Worm (Caenorhabditis elegans) whole organism, young adult: Measurements from ENCODE around the gene C28G1.2.

Source experiments
- B0035.1 ChIP-seq: sonication (generic microtip); optimal IDR thresholded peaks from 2 replicates; lab custom pipeline; 2016; ENCODE audit warnings: missing genetic modification characterization, mild to moderate bottlenecking, missing compliant biosample characterization, missing genotype, missing genetic modification reagents
- B0261.1 ChIP-seq: sonication (generic microtip); optimal IDR thresholded peaks from 2 replicates; lab custom pipeline; 2016; ENCODE audit warnings: mild to moderate bottlenecking, missing genetic modification characterization, moderate library complexity, missing compliant biosample characterization
- B0336.3 ChIP-seq: fragments of 200-800 bp; sonication (Bioruptor generic); IDR thresholded peaks from 2 replicates; pipeline ENCODE4 v1.3.6; 2022; ENCODE audit warnings: missing genetic modification characterization, missing compliant biosample characterization
- D2030.7 ChIP-seq: fragments of 200-800 bp; sonication (Bioruptor generic); IDR thresholded peaks from 2 replicates; pipeline ENCODE4 v1.3.6; 2022; ENCODE audit warnings: missing genetic modification reagents, missing genetic modification characterization, missing compliant biosample characterization
- F10E7.11 ChIP-seq: sonication (generic microtip); optimal IDR thresholded peaks from 2 replicates; lab custom pipeline; 2017; ENCODE audit warnings: mild to moderate bottlenecking, missing genetic modification characterization, moderate library complexity, missing compliant biosample characterization
- F39B2.1 ChIP-seq: fragments of 200-800 bp; sonication (Bioruptor generic); IDR thresholded peaks from 2 replicates; pipeline ENCODE4 v1.3.6; 2022; ENCODE audit warnings: missing genetic modification reagents, missing genetic modification characterization, missing compliant biosample characterization
- F49E8.2 ChIP-seq: sonication (generic microtip); optimal IDR thresholded peaks from 3 replicates; lab custom pipeline; 2017; ENCODE audit warnings: missing genetic modification characterization, mild to moderate bottlenecking, missing compliant biosample characterization, antibody characterized with exemption, moderate library complexity; ENCODE audit not compliant: insufficient read depth
- K12H6.12 ChIP-seq: fragments of 200-800 bp; sonication (Bioruptor generic); optimal IDR thresholded peaks from 2 replicates; lab custom pipeline; 2018; ENCODE audit warnings: mild to moderate bottlenecking, missing genetic modification characterization, missing compliant biosample characterization
- T26A5.8 ChIP-seq: sonication (generic microtip); optimal IDR thresholded peaks from 2 replicates; lab custom pipeline; 2016; ENCODE audit warnings: missing genetic modification characterization, missing compliant biosample characterization
- Y53G8AR.9 ChIP-seq: fragments of 200-800 bp; sonication (Bioruptor generic); conservative IDR thresholded peaks from 2 replicates; pipeline ENCODE4 v1.3.6; 2022; ENCODE audit warnings: missing genetic modification reagents, missing genetic modification characterization, missing compliant biosample characterization
- Y79H2A.3 ChIP-seq: fragments of 200-800 bp; sonication (Bioruptor generic); conservative IDR thresholded peaks from 2 replicates; pipeline ENCODE4 v1.3.6; 2022; ENCODE audit warnings: missing genetic modification reagents, missing genetic modification characterization, missing compliant biosample characterization
- Y95B8A.8 ChIP-seq: fragments of 200-800 bp; sonication (Bioruptor generic); IDR thresholded peaks from 2 replicates; pipeline ENCODE4 v1.3.6; 2022; ENCODE audit warnings: missing genetic modification reagents, missing genetic modification characterization, missing compliant biosample characterization
- ZK185.1 ChIP-seq: sonication (generic microtip); optimal IDR thresholded peaks from 2 replicates; lab custom pipeline; 2016; ENCODE audit warnings: mild to moderate bottlenecking, missing genetic modification characterization, missing compliant biosample characterization; ENCODE audit not compliant: poor library complexity, severe bottlenecking
- akir-1 ChIP-seq: fragments of 200-800 bp; sonication (Bioruptor generic); optimal IDR thresholded peaks from 2 replicates; lab custom pipeline; 2018; ENCODE audit warnings: mild to moderate bottlenecking, missing genetic modification characterization, moderate library complexity, missing compliant biosample characterization
- athp-1 ChIP-seq: sonication (generic microtip); optimal IDR thresholded peaks from 2 replicates; lab custom pipeline; 2017; ENCODE audit warnings: mild to moderate bottlenecking, missing genetic modification characterization, missing compliant biosample characterization
- bed-2 ChIP-seq: fragments of 200-800 bp; sonication (Bioruptor generic); IDR thresholded peaks from 2 replicates; pipeline ENCODE4 v1.3.6; 2022; ENCODE audit warnings: missing genetic modification reagents, missing genetic modification characterization, missing compliant biosample characterization
- ceh-27 ChIP-seq: fragments of 200-800 bp; sonication (Bioruptor generic); optimal IDR thresholded peaks from 2 replicates; lab custom pipeline; 2018; ENCODE audit warnings: mild to moderate bottlenecking, missing genetic modification characterization, moderate library complexity, missing compliant biosample characterization
- ceh-58 ChIP-seq: fragments of 200-800 bp; sonication (Bioruptor generic); IDR thresholded peaks from 2 replicates; pipeline ENCODE4 v1.3.6; 2022; ENCODE audit warnings: missing genetic modification characterization, missing compliant biosample characterization
- chd-7 ChIP-seq: sonication (generic microtip); optimal IDR thresholded peaks from 2 replicates; lab custom pipeline; 2016; ENCODE audit warnings: mild to moderate bottlenecking, missing genetic modification characterization, moderate library complexity, missing compliant biosample characterization
- die-1 ChIP-seq: sonication (generic microtip); optimal IDR thresholded peaks from 2 replicates; lab custom pipeline; 2016; ENCODE audit warnings: missing genotype, mild to moderate bottlenecking, missing genetic modification characterization, missing compliant biosample characterization
- dox-1 ChIP-seq: fragments of 200-800 bp; sonication (Bioruptor generic); IDR thresholded peaks from 2 replicates; pipeline ENCODE4 v1.3.6; 2022; ENCODE audit warnings: missing genetic modification reagents, missing genetic modification characterization, missing compliant biosample characterization
- dpff-1 ChIP-seq: sonication (generic microtip); optimal IDR thresholded peaks from 2 replicates; lab custom pipeline; 2017; ENCODE audit warnings: mild to moderate bottlenecking, missing genetic modification characterization, missing compliant biosample characterization
- dpl-1 ChIP-seq: fragments of 150-350 bp; optimal IDR thresholded peaks from 2 replicates; lab custom pipeline; 2014; ENCODE audit warnings: missing biosample characterization, missing genetic modification reagents, missing genetic modification characterization
- fkh-3 ChIP-seq: sonication (generic microtip); optimal IDR thresholded peaks from 2 replicates; lab custom pipeline; 2016; ENCODE audit warnings: mild to moderate bottlenecking, missing genetic modification characterization, missing compliant biosample characterization
- hmg-1.2 ChIP-seq: fragments of 200-800 bp; sonication (Bioruptor generic); IDR thresholded peaks from 2 replicates; pipeline ENCODE4 v1.3.6; 2022; ENCODE audit warnings: missing genetic modification reagents, missing genetic modification characterization, missing compliant biosample characterization
- lin-26 ChIP-seq: fragments of 200-800 bp; sonication (Bioruptor generic); IDR thresholded peaks from 2 replicates; pipeline ENCODE4 v1.3.6; 2022; ENCODE audit warnings: missing genetic modification reagents, missing genetic modification characterization, missing compliant biosample characterization
- nhr-120 ChIP-seq: fragments of 200-800 bp; sonication (Bioruptor generic); IDR thresholded peaks from 2 replicates; pipeline ENCODE4 v1.3.6; 2022; ENCODE audit warnings: missing genetic modification characterization, missing compliant biosample characterization
- nhr-179 ChIP-seq: sonication (generic microtip); optimal IDR thresholded peaks from 2 replicates; lab custom pipeline; 2016; ENCODE audit warnings: mild to moderate bottlenecking, missing genetic modification characterization, missing compliant biosample characterization
- pbrm-1 ChIP-seq: fragments of 200-800 bp; sonication (Bioruptor generic); IDR thresholded peaks from 2 replicates; pipeline ENCODE4 v1.3.6; 2022; ENCODE audit warnings: missing genetic modification reagents, missing genetic modification characterization, missing compliant biosample characterization
- repo-1 ChIP-seq: sonication (generic microtip); optimal IDR thresholded peaks from 2 replicates; lab custom pipeline; 2017; ENCODE audit warnings: mild to moderate bottlenecking, missing genetic modification characterization, missing compliant biosample characterization
- sea-2 ChIP-seq: fragments of 200-800 bp; sonication (Bioruptor generic); IDR thresholded peaks from 2 replicates; pipeline ENCODE4 v1.3.6; 2022; ENCODE audit warnings: missing genetic modification characterization, missing compliant biosample characterization
- tbp1 ChIP-seq: fragments of 200-800 bp; sonication (Bioruptor generic); optimal IDR thresholded peaks from 2 replicates; lab custom pipeline; 2018; ENCODE audit warnings: mild to moderate bottlenecking, missing genetic modification characterization, missing compliant biosample characterization
- tlf-1 ChIP-seq: fragments of 200-800 bp; sonication (Bioruptor generic); optimal IDR thresholded peaks from 2 replicates; lab custom pipeline; 2018; ENCODE audit warnings: mild to moderate bottlenecking, missing genetic modification characterization, missing compliant biosample characterization
- zim-3 ChIP-seq: sonication (generic microtip); optimal IDR thresholded peaks from 2 replicates; lab custom pipeline; 2017; ENCODE audit warnings: mild to moderate bottlenecking, missing genetic modification characterization, moderate library complexity, missing compliant biosample characterization

The C28G1.2 gene

ce11 chrX:8854409-8854808 is 18.6 kb downstream of the C28G1.2 start:
- TF ChIP-seq ceh-27 (GFP tag; lab: Kevin White, UChicago) (no peak), Y95B8A.8 (GFP tag; lab: Robert Waterston, UW) (no peak), lin-26 (GFP tag; lab: Robert Waterston, UW) (no peak), dox-1 (GFP tag; lab: Robert Waterston, UW) (no peak), bed-2 (GFP tag; lab: Robert Waterston, UW) (no peak), sea-2 (GFP tag; lab: Robert Waterston, UW) (no peak), repo-1 (tag; lab: Kevin White, UChicago) (no peak), Y53G8AR.9 (GFP tag; lab: Robert Waterston, UW) (no peak)

ce11 chrX:8857904-8858612 is 22.2 kb downstream of the C28G1.2 start, which contains the start of gene C06E2.5:
Gene C06E2.5, minus strand, starts transcription at chrX:8857954.
- no peak for TF ChIP-seq tlf-1 (GFP tag; lab: Kevin White, UChicago)
- no peak for TF ChIP-seq die-1 (tag; lab: Kevin White, UChicago)
- no peak for TF ChIP-seq dox-1 (GFP tag; lab: Robert Waterston, UW)
- TF ChIP-seq B0035.1 (tag; lab: Kevin White, UChicago), result no peak
- TF ChIP-seq nhr-120 (GFP tag; lab: Robert Waterston, UW), result no peak
- no peak for TF ChIP-seq chd-7
- no peak for TF ChIP-seq akir-1 (GFP tag; lab: Kevin White, UChicago)
- TF ChIP-seq, all 124 proteins: peak for 0

- TF ChIP-seq nhr-179 (tag; lab: Kevin White, UChicago), result no peak
- no peak for TF ChIP-seq pbrm-1
- no peak for TF ChIP-seq athp-1
- no peak for TF ChIP-seq dpff-1 (tag; lab: Kevin White, UChicago)
- TF ChIP-seq fkh-3 (tag; lab: Kevin White, UChicago), result no peak
Observed at ce11 chrX:8859538-8859937, 23.7 kb downstream of the C28G1.2 start.

ce11 chrX:8860958-8861357 is 25.1 kb downstream of the C28G1.2 start, which contains the start of gene C06E2.9:
Gene C06E2.9, plus strand, starts transcription at chrX:8861258.
- TF ChIP-seq sea-2 (GFP tag; lab: Robert Waterston, UW) (no peak), F39B2.1 (GFP tag; lab: Robert Waterston, UW) (no peak), K12H6.12 (no peak)

ce11 chrX:8866563-8866962 is 30.7 kb downstream of the C28G1.2 start, which contains the start of gene ins-9:
Gene ins-9, minus strand, starts transcription at chrX:8866663.
- TF ChIP-seq Y79H2A.3 (no peak), T26A5.8 (tag; lab: Kevin White, UChicago) (no peak), dpl-1 (GFP tag; lab: Kevin White, UChicago) (no peak), B0261.1 (no peak), F10E7.11 (tag; lab: Kevin White, UChicago) (no peak), B0336.3 (no peak), dpff-1 (tag; lab: Kevin White, UChicago) (no peak), ceh-58 (GFP tag; lab: Robert Waterston, UW) (no peak), D2030.7 (no peak), tbp1 (no peak), F49E8.2 (tag; lab: Kevin White, UChicago) (no peak), zim-3 (tag; lab: Kevin White, UChicago) (no peak), B0035.1 (tag; lab: Kevin White, UChicago) (no peak), ZK185.1 (no peak), hmg-1.2 (GFP tag; lab: Robert Waterston, UW) (no peak)
